Worm (Caenorhabditis elegans): ENCODE data around the gene K02E11.3.

K02E11.3 gene

ce11 chrV:14200086-14200485 is 46.6 kb downstream of the K02E11.3 start (continued):
- peak; percentile 99 for TF ChIP-seq lin-14 (GFP tag; optimal IDR thresholded peaks at IDR 0.05)
- no peak for TF ChIP-seq zag-1 (tag; optimal IDR thresholded peaks at IDR 0.05)
- TF ChIP-seq pax-3 (tag; optimal IDR thresholded peaks at IDR 0.05) = peak; percentile 92
- TF ChIP-seq ceh-8 (GFP tag; optimal IDR thresholded peaks at IDR 0.05) = peak; percentile 34
- TF ChIP-seq mef-2 (tag; optimal IDR thresholded peaks at IDR 0.05) = peak; percentile 91
- TF ChIP-seq unc-86 (tag; optimal IDR thresholded peaks at IDR 0.05) = peak; percentile 57
- TF ChIP-seq fkh-8 (tag; optimal IDR thresholded peaks at IDR 0.05) = peak; percentile 86
- TF ChIP-seq jun-1 (tag; optimal IDR thresholded peaks at IDR 0.05) = peak; percentile 85
- TF ChIP-seq dsc-1 (tag; optimal IDR thresholded peaks at IDR 0.05) = peak; percentile 81
- TF ChIP-seq lin-15B (tag; optimal IDR thresholded peaks at IDR 0.05) = peak; percentile 65
- no peak for TF ChIP-seq ets-5 (GFP tag; IDR thresholded peaks at IDR 0.05)
- peak; percentile 84 for TF ChIP-seq isw-1 (GFP tag; IDR thresholded peaks at IDR 0.05)
- TF ChIP-seq pag-3 (tag; optimal IDR thresholded peaks at IDR 0.05; ENCODE audit: borderline replicate concordance, insufficient read depth) = no peak
- TF ChIP-seq ztf-4 (tag; optimal IDR thresholded peaks at IDR 0.05) = peak; percentile 90
- TF ChIP-seq F16B12.6 (tag; optimal IDR thresholded peaks at IDR 0.05) = peak; percentile 21
- TF ChIP-seq nhr-77 (tag; optimal IDR thresholded peaks at IDR 0.05) = peak; percentile 93
- peak; percentile 92 for TF ChIP-seq tbx-2 (tag; optimal IDR thresholded peaks at IDR 0.05)
- no peak for TF ChIP-seq nhr-12 (tag; optimal IDR thresholded peaks at IDR 0.05)
- TF ChIP-seq hpl-2 (GFP tag; optimal IDR thresholded peaks at IDR 0.05) = peak; percentile 85
- no peak for TF ChIP-seq vab-15 (tag; optimal IDR thresholded peaks at IDR 0.05)
- TF ChIP-seq ceh-90 (tag; optimal IDR thresholded peaks at IDR 0.05) = no peak
- peak; percentile 87 for TF ChIP-seq lin-13 (GFP tag; optimal IDR thresholded peaks at IDR 0.05)
- TF ChIP-seq fkh-4 (tag; optimal IDR thresholded peaks at IDR 0.05; ENCODE audit: borderline replicate concordance) = peak; percentile 57
- TF ChIP-seq aha-1 (tag; optimal IDR thresholded peaks at IDR 0.05) = peak; percentile 66
- TF ChIP-seq unc-98 (GFP tag; IDR thresholded peaks at IDR 0.05) = peak; percentile 74
- peak; percentile 98 for TF ChIP-seq skn-1 (tag; optimal IDR thresholded peaks at IDR 0.05)
- peak; percentile 59; the same call in 1 of the 2 replicates for TF ChIP-seq mab-9 (GFP tag; IDR thresholded peaks at IDR 0.05)
- no peak for TF ChIP-seq ces-1 (GFP tag; optimal IDR thresholded peaks at IDR 0.05)
- peak; percentile 97 for TF ChIP-seq nhr-20 (tag; optimal IDR thresholded peaks at IDR 0.05)
- no peak for TF ChIP-seq nhr-76 (tag; optimal IDR thresholded peaks at IDR 0.05)
- no peak for TF ChIP-seq sox-4 (tag; optimal IDR thresholded peaks at IDR 0.05)
- TF ChIP-seq zip-4 (GFP tag; optimal IDR thresholded peaks at IDR 0.05) = peak; percentile 100
- peak; percentile 93 for TF ChIP-seq nhr-11 (tag; optimal IDR thresholded peaks at IDR 0.05)
- TF ChIP-seq nhr-237 (tag; optimal IDR thresholded peaks at IDR 0.05) = peak; percentile 93
- TF ChIP-seq rnt-1 (tag; optimal IDR thresholded peaks at IDR 0.05) = peak; percentile 88
- peak; percentile 91 for TF ChIP-seq nhr-85 (tag)
- TF ChIP-seq nhr-28 (tag; optimal IDR thresholded peaks at IDR 0.05) = peak; percentile 64
- TF ChIP-seq hlh-17 (GFP tag; optimal IDR thresholded peaks at IDR 0.05; ENCODE audit: borderline replicate concordance) = no peak

ce11 chrV:14197651-14198050 is 49.0 kb downstream of the K02E11.3 start:
- TF ChIP-seq nhr-90 (tag; optimal IDR thresholded peaks at IDR 0.05; ENCODE audit: poor library complexity) = peak; percentile 18
- TF ChIP-seq ces-1 (GFP tag; optimal IDR thresholded peaks at IDR 0.05) = no peak
- no peak for TF ChIP-seq nhr-12 (tag; optimal IDR thresholded peaks at IDR 0.05)
- TF ChIP-seq isw-1 (GFP tag; IDR thresholded peaks at IDR 0.05) = no peak
- no peak for TF ChIP-seq mep-1 (tag; optimal IDR thresholded peaks at IDR 0.05)
- no peak for TF ChIP-seq egl-27 (tag; optimal IDR thresholded peaks at IDR 0.05)
- no peak for TF ChIP-seq nhr-237 (tag; optimal IDR thresholded peaks at IDR 0.05)
- no peak for TF ChIP-seq blmp-1 (tag; optimal IDR thresholded peaks at IDR 0.05)
- TF ChIP-seq nhr-77 (tag; optimal IDR thresholded peaks at IDR 0.05) = no peak
- TF ChIP-seq zip-4 (GFP tag; optimal IDR thresholded peaks at IDR 0.05) = no peak
- no peak for TF ChIP-seq elt-2 (tag; optimal IDR thresholded peaks at IDR 0.05)
- no peak for TF ChIP-seq fos-1 (tag; optimal IDR thresholded peaks at IDR 0.05)
- peak; percentile 41 for TF ChIP-seq lin-14 (GFP tag; optimal IDR thresholded peaks at IDR 0.05)
- TF ChIP-seq rnt-1 (tag; optimal IDR thresholded peaks at IDR 0.05) = peak; percentile 19
- no peak for TF ChIP-seq fkh-8 (tag; optimal IDR thresholded peaks at IDR 0.05)
- TF ChIP-seq zag-1 (tag; optimal IDR thresholded peaks at IDR 0.05) = no peak
- TF ChIP-seq ztf-4 (tag; optimal IDR thresholded peaks at IDR 0.05) = peak; percentile 24
- TF ChIP-seq nhr-47 (tag; optimal IDR thresholded peaks at IDR 0.05) = no peak
- no peak for TF ChIP-seq lir-3 (tag; optimal IDR thresholded peaks at IDR 0.05; ENCODE audit: poor library complexity)
- TF ChIP-seq nhr-20 (tag; optimal IDR thresholded peaks at IDR 0.05) = peak; percentile 12
- TF ChIP-seq sptf-1 (tag; optimal IDR thresholded peaks at IDR 0.05) = no peak
- peak; percentile 47 for TF ChIP-seq nhr-71 (tag; optimal IDR thresholded peaks at IDR 0.05)
- no peak for TF ChIP-seq nhr-85 (tag)
- TF ChIP-seq ceh-88 (GFP tag; IDR thresholded peaks at IDR 0.05) = no peak
- no peak for TF ChIP-seq aha-1 (tag; optimal IDR thresholded peaks at IDR 0.05)
- no peak for TF ChIP-seq nhr-19 (GFP tag; conservative IDR thresholded peaks at IDR 0.05)
- no peak for TF ChIP-seq lin-39 (tag; optimal IDR thresholded peaks at IDR 0.05)
